Worm (Caenorhabditis elegans): Measurements from ENCODE around the gene C31B8.9.

DNA sequence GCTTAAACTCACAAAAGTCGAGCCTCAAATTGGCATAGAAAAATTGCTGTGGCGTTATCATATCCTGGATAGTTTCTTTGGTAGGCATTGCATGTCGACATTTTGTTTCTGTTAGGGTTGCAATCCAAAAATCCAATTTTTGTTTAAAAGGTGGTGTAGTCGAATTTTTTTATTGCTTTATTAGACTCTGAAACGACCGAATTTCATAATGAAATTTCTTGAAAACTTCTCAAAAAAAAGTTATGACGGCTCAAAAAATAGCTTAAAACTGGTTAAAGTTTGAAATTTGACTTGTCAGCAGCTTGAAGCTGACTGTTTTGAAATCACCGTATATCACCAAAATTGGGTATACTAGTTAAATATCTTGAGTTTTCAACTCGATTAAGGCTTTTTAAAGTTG is 28.6 kb upstream of the C31B8.9 start, which contains the start of gene srw-143:
- TF ChIP-seq nhr-42 (GFP tag; IDR thresholded peaks at IDR 0.05) = no peak
- TF ChIP-seq pha-4 (GFP tag; IDR thresholded peaks at IDR 0.05) = no peak
- no peak for TF ChIP-seq pha-4 (tag; optimal IDR thresholded peaks at IDR 0.05)
- TF ChIP-seq nhr-25 (tag; optimal IDR thresholded peaks at IDR 0.05; ENCODE audit: borderline replicate concordance, insufficient read depth) = no peak
- TF ChIP-seq F10B5.3 (tag; optimal IDR thresholded peaks at IDR 0.05) = no peak
- TF ChIP-seq nhr-11 (tag; optimal IDR thresholded peaks at IDR 0.05) = no peak
- no peak for TF ChIP-seq ces-1 (GFP tag; optimal IDR thresholded peaks at IDR 0.05)
- no peak for TF ChIP-seq ceh-44 (GFP tag; IDR thresholded peaks at IDR 0.05)
- TF ChIP-seq spr-3 (GFP tag; optimal IDR thresholded peaks at IDR 0.05) = no peak
- TF ChIP-seq arid-1 (GFP tag; conservative IDR thresholded peaks at IDR 0.05) = no peak
- no peak for TF ChIP-seq nhr-6 (tag; optimal IDR thresholded peaks at IDR 0.05)
- TF ChIP-seq unc-62 (GFP tag; optimal IDR thresholded peaks at IDR 0.05 in 1 of 2) = no peak
- no peak for TF ChIP-seq unc-62 (tag; optimal IDR thresholded peaks at IDR 0.05)
- TF ChIP-seq nhr-111 (GFP tag; optimal IDR thresholded peaks at IDR 0.05) = no peak
- TF ChIP-seq duxl-1 (tag; optimal IDR thresholded peaks at IDR 0.05; ENCODE audit: poor library complexity) = no peak
- TF ChIP-seq aha-1 (tag) = no peak

Data from whole organism, L4 larva.